Worm (Caenorhabditis elegans) whole organism, L4 larva: ENCODE results near the gene K05F6.14.
"Not testable (repeated sequence)": the region's sequence is repeated elsewhere in the genome, so short reads cannot be mapped to it uniquely, and the experiment has no call there.

Source experiments
- F37D6.2 ChIP-seq: sonication (generic microtip); optimal IDR thresholded peaks from 2 replicates; lab custom pipeline; 2016; ENCODE audit warnings: mild to moderate bottlenecking, missing genetic modification characterization, missing compliant biosample characterization
- R02D3.7 ChIP-seq: fragments of 150-350 bp; sonication (generic microtip); optimal IDR thresholded peaks from 3 replicates; lab custom pipeline; 2014; ENCODE audit warnings: missing biosample characterization, missing genetic modification characterization
- T20F7.1 ChIP-seq: fragments of 200-800 bp; sonication (Bioruptor generic); optimal IDR thresholded peaks from 2 replicates; lab custom pipeline; 2018; ENCODE audit warnings: mild to moderate bottlenecking, missing genetic modification characterization, missing compliant biosample characterization
- Y48G9A.11 ChIP-seq: fragments of 200-800 bp; sonication (Bioruptor generic); IDR thresholded peaks from 2 replicates; pipeline ENCODE4 v1.3.6; 2022; ENCODE audit warnings: missing genetic modification reagents, missing genetic modification characterization, missing compliant biosample characterization
- ZK337.2 ChIP-seq: fragments of 200-800 bp; sonication (Bioruptor generic); IDR thresholded peaks from 2 replicates; pipeline ENCODE4 v1.3.6; 2022; ENCODE audit warnings: missing genetic modification reagents, missing genetic modification characterization, missing compliant biosample characterization
- aha-1 ChIP-seq: fragments of 150-350 bp; peaks from one replicate; lab custom pipeline; 2014; ENCODE audit warnings: missing biosample characterization, missing genetic modification characterization
- attf-4 ChIP-seq: sonication (generic microtip); optimal IDR thresholded peaks from 3 replicates; lab custom pipeline; 2017; ENCODE audit warnings: missing biosample characterization, missing genetic modification characterization
- ceh-32 ChIP-seq: sonication (generic microtip); optimal IDR thresholded peaks from 2 replicates; lab custom pipeline; 2016; ENCODE audit warnings: mild to moderate bottlenecking, missing genetic modification characterization, missing compliant biosample characterization; ENCODE audit not compliant: poor library complexity
- ceh-44 ChIP-seq: fragments of 200-800 bp; sonication (Bioruptor generic); IDR thresholded peaks from 2 replicates; pipeline ENCODE4 v1.3.6; 2022; ENCODE audit warnings: missing genetic modification reagents, missing genetic modification characterization, missing compliant biosample characterization
- ceh-62 ChIP-seq: sonication (generic microtip); optimal IDR thresholded peaks from 2 replicates; lab custom pipeline; 2017; ENCODE audit warnings: missing biosample characterization, missing genetic modification characterization
- ces-1 ChIP-seq: fragments of 150-350 bp; sonication (generic microtip); optimal IDR thresholded peaks from 4 replicates; lab custom pipeline; 2014; ENCODE audit warnings: missing biosample characterization, missing genetic modification reagents, missing genetic modification characterization
- daf-8 ChIP-seq: fragments of 200-800 bp; sonication (Bioruptor generic); IDR thresholded peaks from 2 replicates; pipeline ENCODE4 v1.3.6; 2022; ENCODE audit warnings: missing genetic modification characterization, missing compliant biosample characterization
- dve-1 ChIP-seq: sonication (generic microtip); optimal IDR thresholded peaks from 2 replicates; lab custom pipeline; 2017; ENCODE audit warnings: antibody characterized with exemption, mild to moderate bottlenecking, missing genetic modification characterization, missing compliant biosample characterization; ENCODE audit not compliant: insufficient read depth
- gei-8 ChIP-seq: fragments of 200-800 bp; sonication (Bioruptor generic); optimal IDR thresholded peaks from 2 replicates; lab custom pipeline; 2018; ENCODE audit warnings: mild to moderate bottlenecking, missing genetic modification characterization, missing compliant biosample characterization
- lim-7 ChIP-seq: fragments of 200-800 bp; sonication (Bioruptor generic); IDR thresholded peaks from 2 replicates; pipeline ENCODE4 v1.3.6; 2022; ENCODE audit warnings: missing genetic modification characterization, missing compliant biosample characterization
- lin-29 ChIP-seq: fragments of 200-800 bp; sonication (Bioruptor generic); IDR thresholded peaks from 2 replicates; pipeline ENCODE4 v1.3.6; 2022; ENCODE audit warnings: missing genetic modification reagents, missing genetic modification characterization, missing compliant biosample characterization
- lin-38 ChIP-seq: fragments of 200-800 bp; sonication (Bioruptor generic); IDR thresholded peaks from 2 replicates; pipeline ENCODE4 v1.3.6; 2022; ENCODE audit warnings: missing genetic modification reagents, missing genetic modification characterization, missing compliant biosample characterization
- lsy-2 ChIP-seq, 2 experiments: fragments of 150-350 bp in 1 of 2; sonication (generic microtip) in 1 of 2; optimal IDR thresholded peaks; 2 replicates each; lab custom pipeline; 2014 to 2017; ENCODE audit warnings: missing biosample characterization in 2 of 2, missing genetic modification characterization in 2 of 2
- madf-5 ChIP-seq, 2 experiments: fragments of 200-800 bp; sonication (Bioruptor generic); IDR thresholded peaks; 2 replicates each; pipeline ENCODE4 v1.3.6; 2022; ENCODE audit warnings: missing compliant biosample characterization in 2 of 2, missing genetic modification characterization in 2 of 2
- mdl-1 ChIP-seq, 2 experiments: fragments of 150-350 bp in 1 of 2; sonication (generic microtip) in 1 of 2; optimal IDR thresholded peaks; 2 replicates each; lab custom pipeline; 2014 to 2017; ENCODE audit warnings: missing biosample characterization in 2 of 2, missing genetic modification characterization in 2 of 2
- mxl-2 ChIP-seq: fragments of 200-800 bp; sonication (Bioruptor generic); conservative IDR thresholded peaks from 2 replicates; pipeline ENCODE4 v1.3.6; 2022; ENCODE audit warnings: missing genetic modification reagents, missing genetic modification characterization, missing compliant biosample characterization
- nhr-10 ChIP-seq: fragments of 150-350 bp; optimal IDR thresholded peaks from 2 replicates; lab custom pipeline; 2014; ENCODE audit warnings: missing biosample characterization, missing genetic modification characterization
- nhr-102 ChIP-seq: sonication (generic microtip); optimal IDR thresholded peaks from 2 replicates; lab custom pipeline; 2016; ENCODE audit warnings: mild to moderate bottlenecking, missing genetic modification characterization, moderate library complexity, missing compliant biosample characterization
- nhr-11 ChIP-seq: fragments of 150-350 bp; optimal IDR thresholded peaks from 2 replicates; lab custom pipeline; 2014; ENCODE audit warnings: missing biosample characterization, missing genetic modification characterization
- nhr-111 ChIP-seq: fragments of 200-800 bp; sonication (Bioruptor generic); optimal IDR thresholded peaks from 2 replicates; lab custom pipeline; 2018; ENCODE audit warnings: mild to moderate bottlenecking, missing genetic modification characterization, missing compliant biosample characterization
- nhr-237 ChIP-seq: sonication (generic microtip); optimal IDR thresholded peaks from 2 replicates; lab custom pipeline; 2017; ENCODE audit warnings: missing biosample characterization, missing genetic modification characterization
- nhr-25 ChIP-seq: sonication (generic microtip); optimal IDR thresholded peaks from 2 replicates; lab custom pipeline; 2017; ENCODE audit warnings: missing genetic modification characterization, mild to moderate bottlenecking, missing compliant biosample characterization, antibody characterized with exemption, moderate library complexity, borderline replicate concordance; ENCODE audit not compliant: insufficient read depth
- nhr-6 ChIP-seq: fragments of 150-350 bp; optimal IDR thresholded peaks from 2 replicates; lab custom pipeline; 2014; ENCODE audit warnings: missing biosample characterization, missing genetic modification characterization
- saeg-2 ChIP-seq: fragments of 200-800 bp; sonication (Bioruptor generic); IDR thresholded peaks from 2 replicates; pipeline ENCODE4 v1.3.6; 2022; ENCODE audit warnings: missing genetic modification reagents, missing genetic modification characterization, missing compliant biosample characterization
- sdz-12 ChIP-seq: fragments of 200-800 bp; sonication (Bioruptor generic); optimal IDR thresholded peaks from 2 replicates; lab custom pipeline; 2018; ENCODE audit warnings: mild to moderate bottlenecking, missing genetic modification characterization, missing compliant biosample characterization
- skn-1 ChIP-seq: fragments of 150-350 bp; optimal IDR thresholded peaks from 2 replicates; lab custom pipeline; 2014; ENCODE audit warnings: missing biosample characterization, missing genetic modification characterization
- tag-97 ChIP-seq: fragments of 200-800 bp; sonication (Bioruptor generic); IDR thresholded peaks from 2 replicates; pipeline ENCODE4 v1.3.6; 2022; ENCODE audit warnings: missing genetic modification characterization, missing compliant biosample characterization
- unc-62 ChIP-seq, 3 experiments: fragments of 150-350 bp in 1 of 3; sonication (generic microtip); optimal IDR thresholded peaks in 2 of 3; peaks in 1 of 3; 1 replicate in 1 of 3; 2 replicates in 2 of 3; lab custom pipeline; 2014 to 2017; ENCODE audit warnings: missing biosample characterization in 3 of 3, missing genetic modification characterization in 3 of 3, missing genetic modification reagents in 3 of 3, missing genotype in 1 of 3
- zfp-2 ChIP-seq: sonication (generic microtip); optimal IDR thresholded peaks from 2 replicates; lab custom pipeline; 2016; ENCODE audit warnings: mild to moderate bottlenecking, missing genetic modification characterization, missing compliant biosample characterization

The K05F6.14 gene

DNA sequence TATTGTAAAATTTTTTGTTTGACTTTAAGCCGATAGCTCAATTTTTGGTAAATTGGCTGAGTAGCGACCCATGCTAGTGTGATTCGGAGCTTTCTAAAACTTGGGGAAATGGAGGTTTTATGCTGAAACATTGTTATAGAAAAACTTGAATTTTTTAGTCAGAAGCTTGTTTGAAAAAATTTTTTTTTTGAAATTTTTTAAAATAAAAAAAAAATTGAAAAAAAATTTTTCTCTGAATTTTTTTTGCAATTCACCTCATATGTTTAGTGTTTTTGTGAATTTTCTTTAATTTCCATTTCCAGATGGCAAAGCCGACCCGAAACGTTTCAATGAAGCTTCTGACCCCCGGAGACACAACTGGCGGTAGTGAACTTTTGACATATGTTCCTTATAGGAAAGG is 32.9 kb upstream of the K05F6.14 start, which contains the start of gene Y51H7BR.4:
Y51H7BR.4 (plus strand) TSS at position 301 of the 400 bp plus-strand sequence.
- TF ChIP-seq ceh-44 (GFP tag; lab: Robert Waterston, UW) (no peak), lin-38 (GFP tag; lab: Robert Waterston, UW) (no peak), F37D6.2 (no peak), attf-4 (tag; lab: Kevin White, UChicago) (no peak), aha-1 (no peak), saeg-2 (no peak), skn-1 (tag; lab: Kevin White, UChicago) (no peak), lsy-2 (tag; optimal IDR thresholded peaks at IDR 0.05; lab: Kevin White, UChicago) (no peak), nhr-25 (no peak), nhr-11 (no peak), mdl-1 (tag; optimal IDR thresholded peaks at IDR 0.05; lab: Kevin White, UChicago) (no peak), lin-29 (GFP tag; lab: Robert Waterston, UW) (no peak), unc-62 (GFP tag; optimal IDR thresholded peaks at IDR 0.05 in 1 of 2; lab: Kevin White, UChicago) (no peak), unc-62 (tag; optimal IDR thresholded peaks at IDR 0.05; lab: Kevin White, UChicago) (no peak)

DNA sequence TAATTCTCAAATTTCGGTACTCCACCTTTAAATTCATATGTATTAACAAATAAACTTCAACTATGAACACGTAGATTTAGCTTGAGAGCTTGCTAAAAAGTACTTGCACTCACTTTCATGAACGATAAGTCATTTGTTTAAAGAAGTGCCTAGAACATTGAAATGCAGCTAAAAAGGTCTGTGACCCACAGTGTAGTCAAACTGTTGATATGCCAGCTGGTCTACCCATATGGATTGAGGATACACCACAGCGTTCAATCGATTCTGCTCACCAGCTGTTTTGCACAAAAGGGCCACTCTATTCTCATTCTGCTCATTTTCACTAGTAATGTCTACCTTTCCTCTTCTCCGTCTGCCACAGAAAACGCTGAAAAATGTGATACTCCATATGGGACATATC is 26.0 kb upstream of the K05F6.14 start, which contains the start of gene fbxb-43:
fbxb-43 (plus strand) TSS at position 301 of the 400 bp plus-strand sequence.
- TF ChIP-seq lim-7 (no peak), nhr-6 (tag; lab: Kevin White, UChicago) (no peak), F37D6.2 (no peak), ceh-62 (tag; lab: Kevin White, UChicago) (no peak), madf-5 (GFP tag; IDR thresholded peaks at IDR 0.05; lab: Robert Waterston, UW) (no peak), ZK337.2 (GFP tag; lab: Robert Waterston, UW) (no peak), lin-38 (GFP tag; lab: Robert Waterston, UW) (no peak), nhr-10 (tag; lab: Kevin White, UChicago) (no peak), daf-8 (no peak), sdz-12 (GFP tag; lab: Kevin White, UChicago) (no peak), ceh-32 (tag; lab: Kevin White, UChicago) (no peak), aha-1 (no peak), unc-62 (GFP tag; optimal IDR thresholded peaks at IDR 0.05 in 1 of 2; lab: Kevin White, UChicago) (no peak), unc-62 (tag; optimal IDR thresholded peaks at IDR 0.05; lab: Kevin White, UChicago) (no peak), skn-1 (tag; lab: Kevin White, UChicago) (no peak), nhr-237 (tag; lab: Kevin White, UChicago) (no peak), lsy-2 (tag; optimal IDR thresholded peaks at IDR 0.05; lab: Kevin White, UChicago) (no peak), tag-97 (GFP tag; lab: Robert Waterston, UW) (no peak), nhr-11 (no peak), dve-1 (no peak), nhr-102 (tag; lab: Kevin White, UChicago) (no peak)

DNA sequence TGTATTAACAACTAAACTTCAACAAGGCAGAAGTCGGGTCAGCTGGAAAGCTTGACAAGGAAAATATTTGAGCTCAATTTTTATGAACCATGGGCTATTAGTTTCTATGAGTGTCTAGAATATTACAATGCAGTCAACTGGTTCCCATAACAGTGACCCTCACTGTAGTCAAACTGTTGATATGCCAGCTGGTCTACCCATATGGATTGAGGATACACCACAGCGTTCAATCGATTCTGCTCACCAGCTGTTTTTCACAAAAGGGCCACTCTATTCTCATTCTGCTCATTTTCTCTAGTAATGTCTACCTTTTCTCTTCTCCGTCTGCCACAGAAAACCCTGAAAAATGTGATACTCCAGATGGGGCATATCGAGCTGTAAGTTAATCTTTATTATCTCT is 24.6 kb upstream of the K05F6.14 start, which contains the start of gene fbxb-42:
fbxb-42 (plus strand) TSS at position 301 of the 400 bp plus-strand sequence.
- no peak for TF ChIP-seq nhr-111 (GFP tag; lab: Kevin White, UChicago)
- peak in 1 of 2 experiments; percentile 27 for TF ChIP-seq unc-62 (GFP tag; optimal IDR thresholded peaks at IDR 0.05 in 1 of 2; lab: Kevin White, UChicago)
- TF ChIP-seq unc-62 (tag; optimal IDR thresholded peaks at IDR 0.05; lab: Kevin White, UChicago), result no peak

- TF ChIP-seq T20F7.1 (GFP tag; lab: Kevin White, UChicago) (no peak), zfp-2 (tag; lab: Kevin White, UChicago) (no peak), R02D3.7 (tag; lab: Kevin White, UChicago) (no peak), gei-8 (GFP tag; lab: Kevin White, UChicago) (no peak), mxl-2 (GFP tag; lab: Robert Waterston, UW) (no peak)
Measured at ce11 chrII:1538589-1538988, 23.4 kb upstream of the K05F6.14 start, which contains the start of gene fbxb-44. fbxb-44 (plus strand) TSS chrII:1538889.

DNA sequence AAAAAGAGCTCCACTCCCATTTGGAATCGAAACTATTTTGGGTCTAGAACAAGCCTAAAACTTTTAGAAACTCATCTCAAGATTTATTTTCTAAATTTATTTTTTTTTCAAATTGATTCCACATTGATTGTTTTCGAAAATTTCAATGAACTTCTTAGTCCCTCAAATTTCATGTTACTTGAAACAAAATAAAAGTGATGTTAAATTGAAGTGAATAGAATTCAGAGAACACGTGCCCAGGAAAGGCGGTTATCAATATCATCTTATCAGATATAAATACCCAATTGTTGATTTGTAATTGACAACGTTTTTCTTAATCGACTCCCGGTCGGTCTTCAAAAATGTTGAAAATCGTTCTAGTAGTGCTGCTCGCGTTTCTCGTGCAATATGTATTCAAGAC is 21.3 kb upstream of the K05F6.14 start, which contains the start of gene poml-4:
poml-4 (plus strand) TSS at position 301 of the 400 bp plus-strand sequence.
- not testable (repeated sequence) for TF ChIP-seq Y48G9A.11; ces-1 (GFP tag; lab: Kevin White, UChicago); nhr-10 (tag; lab: Kevin White, UChicago)
